Fruit fly (Drosophila melanogaster) S2 (cell line): ENCODE results near the gene Mettl2.

Experiments
- CG8478 ChIP-seq: fragments of >200 bp; optimal IDR thresholded peaks from 2 replicates; lab custom pipeline; 2018
- CTCF ChIP-seq, 2 experiments: fragments of >200 bp; optimal IDR thresholded peaks; 2 replicates each; lab custom pipeline; 2018

dm6 chr3L:1637652-1638051, 1.4 kb downstream of the Mettl2 start, which contains the start of gene nSyb:
- no peak for TF ChIP-seq CTCF (optimal IDR thresholded peaks at IDR 0.05; lab: Kevin White, UChicago)
- TF ChIP-seq CG8478: no peak
